Fruit fly (Drosophila melanogaster): ENCODE measurements around the gene CG4982.

- TF ChIP-seq br (GFP tag; optimal IDR thresholded peaks at IDR 0.05): no peak
- no peak for TF ChIP-seq psq (GFP tag; optimal IDR thresholded peaks at IDR 0.05)
- no peak for TF ChIP-seq Abd-B (GFP tag; optimal IDR thresholded peaks at IDR 0.05)
- no peak for TF ChIP-seq h (GFP tag; optimal IDR thresholded peaks at IDR 0.05)
- TF ChIP-seq dsf (GFP tag; optimal IDR thresholded peaks at IDR 0.05; ENCODE audit: borderline replicate concordance): no peak
- no peak for TF ChIP-seq HLH106 (tag; optimal IDR thresholded peaks at IDR 0.05)
- no peak for TF ChIP-seq foxo (GFP tag; optimal IDR thresholded peaks at IDR 0.05)
- TF ChIP-seq usp (GFP tag; optimal IDR thresholded peaks at IDR 0.05): no peak
- TF ChIP-seq Jra (GFP tag; optimal IDR thresholded peaks at IDR 0.05): no peak
- no peak for TF ChIP-seq jim (GFP tag; optimal IDR thresholded peaks at IDR 0.05)
- no peak for TF ChIP-seq CG32264 (GFP tag; optimal IDR thresholded peaks at IDR 0.05)
Measured at dm6 chr3L:16290850-16291249, 10.4 kb upstream of the CG4982 start, which contains the start of gene CG13045.

Data from whole organism, wandering third instar larva.